Fruit fly (Drosophila melanogaster) S2 (cell line): ENCODE measurements around the gene Drep4.

ENCODE experiments used
- CG8478 ChIP-seq: fragments of >200 bp; optimal IDR thresholded peaks from 2 replicates; lab custom pipeline; 2018
- CTCF ChIP-seq, 2 experiments: fragments of >200 bp; optimal IDR thresholded peaks; 2 replicates each; lab custom pipeline; 2018

- no peak for TF ChIP-seq CG8478 (lab: Kevin White, UChicago)
- TF ChIP-seq CTCF (optimal IDR thresholded peaks at IDR 0.05; lab: Kevin White, UChicago), result no peak
Observed at dm6 chr2L:13304488-13304887, 18.2 kb upstream of the Drep4 start, which contains the start of gene CG16825.
